Worm (Caenorhabditis elegans) whole organism, L1 larva: ENCODE results near the gene W09D6.4.
A peak's percentile ranks its signal among the peaks of the same experiment; 100 is the strongest.

ENCODE experiments used
- C04F5.9 ChIP-seq: sonication (generic microtip); optimal IDR thresholded peaks from 2 replicates; lab custom pipeline; 2016; ENCODE audit warnings: missing genetic modification characterization, missing compliant biosample characterization
- ama-1 ChIP-seq: fragments of 150-350 bp; optimal IDR thresholded peaks from 2 replicates; lab custom pipeline; 2014
- blmp-1 ChIP-seq: fragments of 150-350 bp; optimal IDR thresholded peaks from 2 replicates; lab custom pipeline; 2014; ENCODE audit warnings: missing biosample characterization, missing genetic modification characterization
- ceh-8 ChIP-seq: fragments of 200-800 bp; sonication (Bioruptor generic); optimal IDR thresholded peaks from 2 replicates; lab custom pipeline; 2018; ENCODE audit warnings: mild to moderate bottlenecking, missing genetic modification characterization, moderate library complexity, missing compliant biosample characterization
- ceh-82 ChIP-seq, 3 experiments: fragments of 150-350 bp in 1 of 3; sonication (generic microtip) in 2 of 3; optimal IDR thresholded peaks; 2 replicates each; lab custom pipeline; 2014 to 2017; ENCODE audit warnings: missing biosample characterization in 3 of 3, missing genetic modification characterization in 3 of 3
- ceh-88 ChIP-seq: fragments of 200-800 bp; sonication (Bioruptor generic); IDR thresholded peaks from 2 replicates; pipeline ENCODE4 v1.3.6; 2022; ENCODE audit warnings: missing genetic modification characterization, missing compliant biosample characterization
- dsc-1 ChIP-seq: sonication (generic microtip); optimal IDR thresholded peaks from 2 replicates; lab custom pipeline; 2016; ENCODE audit warnings: mild to moderate bottlenecking, missing genetic modification characterization, missing compliant biosample characterization
- efl-1 ChIP-seq, 4 experiments: fragments of 150-350 bp; optimal IDR thresholded peaks in 3 of 4; peaks in 1 of 4; 1 replicate in 1 of 4; 2 replicates in 3 of 4; lab custom pipeline; 2014; ENCODE audit warnings: missing biosample characterization in 2 of 4, missing genetic modification characterization in 2 of 4, missing genetic modification reagents in 2 of 4
- efl-3 ChIP-seq: fragments of 200-800 bp; sonication (Bioruptor generic); optimal IDR thresholded peaks from 2 replicates; lab custom pipeline; 2018; ENCODE audit warnings: mild to moderate bottlenecking, missing genetic modification characterization, missing compliant biosample characterization
- egl-13 ChIP-seq: sonication (generic microtip); optimal IDR thresholded peaks from 2 replicates; lab custom pipeline; 2016; ENCODE audit warnings: missing genotype, missing genetic modification reagents, missing genetic modification characterization, missing compliant biosample characterization
- egl-27 ChIP-seq, 2 experiments: fragments of 150-350 bp in 1 of 2; sonication (generic microtip); optimal IDR thresholded peaks; 3 replicates each; lab custom pipeline; 2017 to 2018; ENCODE audit warnings: missing biosample characterization in 2 of 2, missing genetic modification characterization in 2 of 2, missing genetic modification reagents in 2 of 2
- ets-5 ChIP-seq: fragments of 200-800 bp; sonication (Bioruptor generic); IDR thresholded peaks from 2 replicates; pipeline ENCODE4 v1.3.6; 2022; ENCODE audit warnings: missing genetic modification characterization, missing compliant biosample characterization
- fkh-4 ChIP-seq: sonication (generic microtip); optimal IDR thresholded peaks from 2 replicates; lab custom pipeline; 2016; ENCODE audit warnings: missing compliant biosample characterization, missing genetic modification characterization, borderline replicate concordance
- fkh-8 ChIP-seq: sonication (generic microtip); optimal IDR thresholded peaks from 2 replicates; lab custom pipeline; 2016; ENCODE audit warnings: mild to moderate bottlenecking, missing genetic modification characterization, missing compliant biosample characterization
- grh-1 ChIP-seq: fragments of 200-800 bp; sonication (Bioruptor generic); IDR thresholded peaks from 2 replicates; pipeline ENCODE4 v1.3.6; 2022; ENCODE audit warnings: missing genetic modification reagents, missing genetic modification characterization, missing compliant biosample characterization
- hlh-17 ChIP-seq: fragments of 200-800 bp; sonication (Bioruptor generic); optimal IDR thresholded peaks from 2 replicates; lab custom pipeline; 2018; ENCODE audit warnings: missing genetic modification characterization, mild to moderate bottlenecking, missing compliant biosample characterization, moderate library complexity, borderline replicate concordance
- hlh-4 ChIP-seq: sonication (generic microtip); optimal IDR thresholded peaks from 2 replicates; lab custom pipeline; 2016; ENCODE audit warnings: mild to moderate bottlenecking, missing genetic modification characterization, missing compliant biosample characterization
- hpl-2 ChIP-seq: fragments of 150-350 bp; optimal IDR thresholded peaks from 2 replicates; lab custom pipeline; 2014; ENCODE audit warnings: missing biosample characterization, missing genetic modification reagents, missing genetic modification characterization
- irx-1 ChIP-seq: sonication (generic microtip); optimal IDR thresholded peaks from 2 replicates; lab custom pipeline; 2016; ENCODE audit warnings: missing genetic modification characterization, missing compliant biosample characterization
- lin-35 ChIP-seq, 2 experiments: fragments of 150-350 bp; optimal IDR thresholded peaks; 2 replicates each; lab custom pipeline; 2014; ENCODE audit warnings: missing biosample characterization in 2 of 2, missing genetic modification characterization in 2 of 2, missing genetic modification reagents in 2 of 2
- lir-3 ChIP-seq: sonication (generic microtip); optimal IDR thresholded peaks from 2 replicates; lab custom pipeline; 2016; ENCODE audit warnings: mild to moderate bottlenecking, missing genetic modification characterization, moderate library complexity, missing compliant biosample characterization; ENCODE audit not compliant: poor library complexity
- nhr-11 ChIP-seq: fragments of 150-350 bp; optimal IDR thresholded peaks from 2 replicates; lab custom pipeline; 2014; ENCODE audit warnings: missing biosample characterization, missing genetic modification characterization
- nhr-19 ChIP-seq: fragments of 200-800 bp; sonication (Bioruptor generic); conservative IDR thresholded peaks from 2 replicates; pipeline ENCODE4 v1.3.6; 2022; ENCODE audit warnings: missing genetic modification characterization, missing compliant biosample characterization
- nhr-20 ChIP-seq: sonication (generic microtip); optimal IDR thresholded peaks from 2 replicates; lab custom pipeline; 2016; ENCODE audit warnings: mild to moderate bottlenecking, missing genetic modification characterization, missing compliant biosample characterization
- nhr-28 ChIP-seq: fragments of 150-350 bp; optimal IDR thresholded peaks from 2 replicates; lab custom pipeline; 2014; ENCODE audit warnings: missing biosample characterization, missing genetic modification characterization
- nhr-47 ChIP-seq: sonication (generic microtip); optimal IDR thresholded peaks from 2 replicates; lab custom pipeline; 2016; ENCODE audit warnings: mild to moderate bottlenecking, missing genetic modification characterization, moderate library complexity, missing compliant biosample characterization
- nhr-76 ChIP-seq: sonication (generic microtip); optimal IDR thresholded peaks from 2 replicates; lab custom pipeline; 2017; ENCODE audit warnings: missing biosample characterization, missing genetic modification characterization
- nhr-85 ChIP-seq: sonication (generic microtip); peaks from one replicate; lab custom pipeline; 2016; ENCODE audit warnings: missing genetic modification characterization, inconsistent platforms, missing compliant biosample characterization
- nhr-90 ChIP-seq: sonication (generic microtip); optimal IDR thresholded peaks from 2 replicates; lab custom pipeline; 2016; ENCODE audit warnings: mild to moderate bottlenecking, missing genetic modification characterization, missing compliant biosample characterization; ENCODE audit not compliant: poor library complexity
- pag-3 ChIP-seq: sonication (generic microtip); optimal IDR thresholded peaks from 2 replicates; lab custom pipeline; 2017; ENCODE audit warnings: missing genetic modification characterization, mild to moderate bottlenecking, missing compliant biosample characterization, antibody characterized with exemption, borderline replicate concordance; ENCODE audit not compliant: insufficient read depth
- pqm-1 ChIP-seq: sonication (generic microtip); optimal IDR thresholded peaks from 3 replicates; lab custom pipeline; 2017; ENCODE audit warnings: missing biosample characterization, missing genetic modification characterization
- rnt-1 ChIP-seq: sonication (generic microtip); optimal IDR thresholded peaks from 2 replicates; lab custom pipeline; 2016; ENCODE audit warnings: mild to moderate bottlenecking, missing genetic modification characterization, moderate library complexity, missing compliant biosample characterization
- snpc-4 ChIP-seq: fragments of 150-350 bp; optimal IDR thresholded peaks from 2 replicates; lab custom pipeline; 2014; ENCODE audit warnings: missing biosample characterization, missing genetic modification characterization
- sox-4 ChIP-seq: sonication (generic microtip); optimal IDR thresholded peaks from 2 replicates; lab custom pipeline; 2016; ENCODE audit warnings: missing genetic modification characterization, missing compliant biosample characterization
- sup-37 ChIP-seq: fragments of 200-800 bp; sonication (Bioruptor generic); optimal IDR thresholded peaks from 2 replicates; lab custom pipeline; 2018; ENCODE audit warnings: mild to moderate bottlenecking, missing genetic modification characterization, missing compliant biosample characterization
- swsn-7 ChIP-seq: sonication (generic microtip); optimal IDR thresholded peaks from 2 replicates; lab custom pipeline; 2016; ENCODE audit warnings: missing genetic modification characterization, missing compliant biosample characterization
- unc-130 ChIP-seq: fragments of 150-350 bp; optimal IDR thresholded peaks from 2 replicates; lab custom pipeline; 2017; ENCODE audit warnings: missing biosample characterization, missing genetic modification characterization, inconsistent platforms
- unc-30 ChIP-seq: sonication (generic microtip); optimal IDR thresholded peaks from 2 replicates; lab custom pipeline; 2017; ENCODE audit warnings: missing biosample characterization, missing genetic modification characterization
- unc-86 ChIP-seq: sonication (generic microtip); optimal IDR thresholded peaks from 2 replicates; lab custom pipeline; 2016; ENCODE audit warnings: missing genetic modification characterization, missing compliant biosample characterization
- unc-98 ChIP-seq: fragments of 200-800 bp; sonication (Bioruptor generic); IDR thresholded peaks from 2 replicates; pipeline ENCODE4 v1.3.6; 2022; ENCODE audit warnings: missing genetic modification characterization, missing compliant biosample characterization
- vab-15 ChIP-seq: sonication (generic microtip); optimal IDR thresholded peaks from 2 replicates; lab custom pipeline; 2017; ENCODE audit warnings: missing genotype, mild to moderate bottlenecking, missing genetic modification characterization, missing compliant biosample characterization
- xbp-1 ChIP-seq: sonication (generic microtip); optimal IDR thresholded peaks from 2 replicates; lab custom pipeline; 2016; ENCODE audit warnings: missing genetic modification characterization, missing compliant biosample characterization
- zip-4 ChIP-seq: fragments of 200-800 bp; sonication (Bioruptor generic); optimal IDR thresholded peaks from 2 replicates; lab custom pipeline; 2018; ENCODE audit warnings: mild to moderate bottlenecking, missing genetic modification characterization, moderate library complexity, missing compliant biosample characterization
- ztf-11 ChIP-seq, 2 experiments: sonication (generic microtip); optimal IDR thresholded peaks; 2 replicates each; lab custom pipeline; 2016 to 2017; ENCODE audit warnings: missing genetic modification characterization in 2 of 2, missing biosample characterization in 1 of 2, missing compliant biosample characterization in 1 of 2
- ztf-4 ChIP-seq: fragments of 150-350 bp; optimal IDR thresholded peaks from 2 replicates; lab custom pipeline; 2014; ENCODE audit warnings: missing biosample characterization, missing genetic modification characterization

W09D6.4 gene

DNA sequence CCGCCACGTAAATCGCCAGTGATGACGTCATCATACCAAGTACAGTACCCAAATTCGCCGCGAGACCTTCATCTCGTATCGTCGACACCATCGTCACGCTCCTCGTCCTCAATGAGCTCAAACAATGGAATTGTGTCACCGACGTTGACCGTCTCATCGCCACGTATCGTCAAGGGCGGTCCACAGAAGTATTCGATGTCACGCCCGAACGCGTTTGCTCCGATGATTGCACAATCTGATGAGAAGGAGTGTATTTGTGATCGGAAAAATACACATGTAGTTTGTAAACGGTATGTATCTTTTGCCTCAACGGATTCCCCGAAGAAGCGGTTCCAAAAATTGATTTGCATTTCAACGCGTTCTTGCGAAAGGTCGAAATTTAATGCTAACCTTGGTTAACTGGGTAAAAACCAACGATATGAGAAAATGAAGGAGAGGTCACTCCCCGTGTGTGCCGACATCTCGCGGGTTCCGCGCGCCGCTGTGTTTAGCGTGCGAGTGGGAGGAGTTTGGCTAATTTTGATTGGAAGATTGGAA is 10.6 kb downstream of the W09D6.4 start (continued):
- TF ChIP-seq unc-30 (tag; lab: Kevin White, UChicago) = no peak
- no peak for TF ChIP-seq fkh-8
- TF ChIP-seq swsn-7 (tag; lab: Kevin White, UChicago) = peak; percentile 67
- no peak for TF ChIP-seq nhr-11 (tag; lab: Kevin White, UChicago)
- TF ChIP-seq ceh-8 (GFP tag; lab: Kevin White, UChicago) = no peak
- TF ChIP-seq unc-86 = no peak
- no peak for TF ChIP-seq vab-15 (tag; lab: Kevin White, UChicago)
- peak; percentile 12 for TF ChIP-seq xbp-1
- TF ChIP-seq egl-27 (tag; optimal IDR thresholded peaks at IDR 0.05; lab: Kevin White, UChicago) = no peak
- TF ChIP-seq nhr-28 (tag; lab: Kevin White, UChicago) = no peak
- peak; percentile 64 for TF ChIP-seq rnt-1 (tag; lab: Kevin White, UChicago)
- TF ChIP-seq C04F5.9 = no peak
- TF ChIP-seq efl-1 (optimal IDR thresholded peaks at IDR 0.05; lab: Kevin White, UChicago) = peak; percentile 28 to 58
- peak in 1 of 2 experiments; percentile 93 for TF ChIP-seq efl-1 (GFP tag; optimal IDR thresholded peaks at IDR 0.05 in 1 of 2; lab: Kevin White, UChicago)
- peak; percentile 37 for TF ChIP-seq zip-4 (GFP tag; lab: Kevin White, UChicago)
- TF ChIP-seq unc-130 = no peak
- no peak for TF ChIP-seq pqm-1 (tag; lab: Kevin White, UChicago)
- no peak for TF ChIP-seq hlh-17
- no peak for TF ChIP-seq hlh-4 (tag; lab: Kevin White, UChicago)
- no peak for TF ChIP-seq hpl-2 (GFP tag; lab: Kevin White, UChicago)
- TF ChIP-seq nhr-20 (tag; lab: Kevin White, UChicago) = peak; percentile 43
- TF ChIP-seq lir-3 = no peak
- TF ChIP-seq sup-37 (GFP tag; lab: Kevin White, UChicago) = peak; percentile 35
- 0 out of 2 replicates have a peak, but pooled peaks have one; percentile 18 for TF ChIP-seq unc-98
- TF ChIP-seq lin-35 (GFP tag; optimal IDR thresholded peaks at IDR 0.05; lab: Kevin White, UChicago) = peak in 1 of 2 experiments; percentile 34
- TF ChIP-seq efl-3 (GFP tag; lab: Kevin White, UChicago) = peak; percentile 43
- no peak for TF ChIP-seq pag-3 (tag; lab: Kevin White, UChicago)
- TF ChIP-seq ztf-4 (tag; lab: Kevin White, UChicago) = no peak
- TF ChIP-seq ceh-82 (tag; optimal IDR thresholded peaks at IDR 0.05; lab: Kevin White, UChicago) = peak in 1 of 3 experiments; percentile 2
- no peak for TF ChIP-seq sox-4 (tag; lab: Kevin White, UChicago)
- TF ChIP-seq blmp-1 = no peak

DNA sequence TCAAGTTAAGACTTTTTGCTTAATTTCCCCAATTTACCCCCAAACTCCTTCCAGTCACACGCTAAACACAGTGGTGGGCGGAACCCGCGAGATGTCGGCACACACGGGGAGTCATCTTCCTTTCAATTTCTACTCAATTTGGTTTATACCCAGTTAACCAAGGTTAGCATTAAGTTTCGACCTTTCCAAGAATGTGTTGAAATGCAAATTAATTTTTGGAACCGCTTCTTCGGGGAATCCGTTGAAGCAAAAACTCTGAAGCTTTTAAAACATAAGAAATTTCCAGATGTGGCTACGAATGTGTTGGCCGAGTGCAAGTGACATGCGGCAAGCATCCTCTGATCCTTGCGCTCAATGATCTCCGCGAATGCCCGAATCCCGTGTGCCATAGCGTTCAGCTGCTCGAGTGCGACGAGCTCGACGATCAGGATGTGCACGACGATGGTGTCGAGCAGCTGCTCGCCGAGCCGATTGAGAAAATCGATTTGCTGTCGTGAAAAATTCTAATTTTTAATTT is 11.4 kb downstream of the W09D6.4 start:
- TF ChIP-seq nhr-19 = no peak; the same call in 1 of the 2 replicates
- TF ChIP-seq ama-1 = peak; percentile 82
- TF ChIP-seq snpc-4 (tag; lab: Kevin White, UChicago) = no peak
- TF ChIP-seq nhr-47 (tag; lab: Kevin White, UChicago) = peak; percentile 21
- TF ChIP-seq egl-27 (tag; optimal IDR thresholded peaks at IDR 0.05; lab: Kevin White, UChicago) = no peak
- TF ChIP-seq rnt-1 (tag; lab: Kevin White, UChicago) = peak; percentile 37
- TF ChIP-seq grh-1 (GFP tag; lab: Robert Waterston, UW) = peak; percentile 23; the same call in 1 of the 2 replicates
- no peak for TF ChIP-seq ets-5 (GFP tag; lab: Robert Waterston, UW)
- TF ChIP-seq efl-1 (optimal IDR thresholded peaks at IDR 0.05; lab: Kevin White, UChicago) = peak in 1 of 2 experiments; percentile 13
- TF ChIP-seq efl-1 (GFP tag; optimal IDR thresholded peaks at IDR 0.05 in 1 of 2; lab: Kevin White, UChicago) = peak in 1 of 2 experiments; percentile 84
- TF ChIP-seq, all 84 proteins: peak for 5

- TF ChIP-seq fkh-4 (tag; lab: Kevin White, UChicago) (peak; percentile 67), nhr-85 (peak; percentile 85), nhr-76 (tag; lab: Kevin White, UChicago) (no peak), xbp-1 (peak; percentile 66), nhr-47 (tag; lab: Kevin White, UChicago) (peak; percentile 83), rnt-1 (tag; lab: Kevin White, UChicago) (peak; percentile 61), dsc-1 (peak; percentile 69), unc-98 (peak; percentile 98), ceh-88 (GFP tag; lab: Robert Waterston, UW) (peak; percentile 69; the same call in 1 of the 2 replicates), efl-1 (optimal IDR thresholded peaks at IDR 0.05; lab: Kevin White, UChicago) (peak; percentile 59 to 60), efl-1 (GFP tag; optimal IDR thresholded peaks at IDR 0.05 in 1 of 2; lab: Kevin White, UChicago) (peak; percentile 18 to 83), ztf-11 (tag; optimal IDR thresholded peaks at IDR 0.05; lab: Kevin White, UChicago) (peak in 1 of 2 experiments; percentile 93), fkh-8 (peak; percentile 40), irx-1 (tag; lab: Kevin White, UChicago) (peak; percentile 45), nhr-19 (peak; percentile 51), egl-13 (tag; lab: Kevin White, UChicago) (peak; percentile 78), nhr-11 (tag; lab: Kevin White, UChicago) (no peak), nhr-90 (tag; lab: Kevin White, UChicago) (peak; percentile 88)
These were observed 12.2 kb downstream of the W09D6.4 start for ce11 chrIII:11091651-11092278.
